Worm (Caenorhabditis elegans) whole organism, L4 larva: ENCODE results near the gene lmp-2.

ENCODE experiments used
- T20F7.1 ChIP-seq: fragments of 200-800 bp; sonication (Bioruptor generic); optimal IDR thresholded peaks from 2 replicates; lab custom pipeline; 2018; ENCODE audit warnings: mild to moderate bottlenecking, missing genetic modification characterization, missing compliant biosample characterization
- T26A8.4 ChIP-seq: fragments of 200-800 bp; sonication (Bioruptor generic); IDR thresholded peaks from 2 replicates; pipeline ENCODE4 v1.3.6; 2022; ENCODE audit warnings: missing genetic modification characterization, missing compliant biosample characterization
- Y5F2A.4 ChIP-seq: fragments of 200-800 bp; sonication (Bioruptor generic); optimal IDR thresholded peaks from 2 replicates; lab custom pipeline; 2018; ENCODE audit warnings: mild to moderate bottlenecking, missing genetic modification characterization, missing compliant biosample characterization
- Y75B8A.6 ChIP-seq: fragments of 200-800 bp; sonication (Bioruptor generic); IDR thresholded peaks from 2 replicates; pipeline ENCODE4 v1.3.6; 2022; ENCODE audit warnings: missing genetic modification reagents, missing genetic modification characterization, missing compliant biosample characterization
- ZK337.2 ChIP-seq: fragments of 200-800 bp; sonication (Bioruptor generic); IDR thresholded peaks from 2 replicates; pipeline ENCODE4 v1.3.6; 2022; ENCODE audit warnings: missing genetic modification reagents, missing genetic modification characterization, missing compliant biosample characterization
- aha-1 ChIP-seq: fragments of 150-350 bp; peaks from one replicate; lab custom pipeline; 2014; ENCODE audit warnings: missing biosample characterization, missing genetic modification characterization
- ama-1 ChIP-seq: fragments of 150-350 bp; optimal IDR thresholded peaks from 2 replicates; lab custom pipeline; 2014; ENCODE audit warnings: inconsistent platforms, mixed read lengths
- arid-1 ChIP-seq: fragments of 200-800 bp; sonication (Bioruptor generic); conservative IDR thresholded peaks from 2 replicates; pipeline ENCODE4 v1.3.6; 2022; ENCODE audit warnings: missing genetic modification reagents, missing genetic modification characterization, missing compliant biosample characterization
- ceh-20 ChIP-seq: fragments of 200-800 bp; sonication (Bioruptor generic); IDR thresholded peaks from 2 replicates; pipeline ENCODE4 v1.3.6; 2022; ENCODE audit warnings: missing genetic modification reagents, missing genetic modification characterization, missing compliant biosample characterization
- ceh-44 ChIP-seq: fragments of 200-800 bp; sonication (Bioruptor generic); IDR thresholded peaks from 2 replicates; pipeline ENCODE4 v1.3.6; 2022; ENCODE audit warnings: missing genetic modification reagents, missing genetic modification characterization, missing compliant biosample characterization
- ctbp-1 ChIP-seq: fragments of 200-800 bp; sonication (Bioruptor generic); IDR thresholded peaks from 2 replicates; pipeline ENCODE4 v1.3.6; 2022; ENCODE audit warnings: missing genetic modification reagents, missing genetic modification characterization, missing compliant biosample characterization
- dmd-6 ChIP-seq: fragments of 200-800 bp; sonication (Bioruptor generic); IDR thresholded peaks from 2 replicates; pipeline ENCODE4 v1.3.6; 2022; ENCODE audit warnings: missing genetic modification reagents, missing genetic modification characterization, missing compliant biosample characterization
- dmd-9 ChIP-seq: fragments of 200-800 bp; sonication (Bioruptor generic); IDR thresholded peaks from 2 replicates; pipeline ENCODE4 v1.3.6; 2022; ENCODE audit warnings: missing genetic modification reagents, missing genetic modification characterization, missing compliant biosample characterization
- dpl-1 ChIP-seq: fragments of 150-350 bp; optimal IDR thresholded peaks from 2 replicates; lab custom pipeline; 2014; ENCODE audit warnings: missing biosample characterization, missing genetic modification reagents, missing genetic modification characterization
- egl-43 ChIP-seq: fragments of 200-800 bp; sonication (Bioruptor generic); IDR thresholded peaks from 2 replicates; pipeline ENCODE4 v1.3.6; 2022; ENCODE audit warnings: missing genetic modification reagents, missing genetic modification characterization, missing compliant biosample characterization
- hlh-11 ChIP-seq: fragments of 200-800 bp; sonication (Bioruptor generic); optimal IDR thresholded peaks from 2 replicates; lab custom pipeline; 2018; ENCODE audit warnings: mild to moderate bottlenecking, missing genetic modification characterization, missing compliant biosample characterization
- hlh-30 ChIP-seq: sonication (generic microtip); optimal IDR thresholded peaks from 2 replicates; lab custom pipeline; 2017; ENCODE audit warnings: antibody characterized with exemption, mild to moderate bottlenecking, missing genetic modification characterization, missing compliant biosample characterization; ENCODE audit not compliant: insufficient read depth
- hmg-1.1 ChIP-seq: fragments of 200-800 bp; sonication (Bioruptor generic); IDR thresholded peaks from 2 replicates; pipeline ENCODE4 v1.3.6; 2022; ENCODE audit warnings: missing genetic modification reagents, missing genetic modification characterization, missing compliant biosample characterization
- lin-13 ChIP-seq: fragments of 150-350 bp; optimal IDR thresholded peaks from 2 replicates; lab custom pipeline; 2014; ENCODE audit warnings: missing biosample characterization, missing genetic modification reagents, missing genetic modification characterization
- lsy-2 ChIP-seq, 2 experiments: fragments of 150-350 bp in 1 of 2; sonication (generic microtip) in 1 of 2; optimal IDR thresholded peaks; 2 replicates each; lab custom pipeline; 2014 to 2017; ENCODE audit warnings: missing biosample characterization in 2 of 2, missing genetic modification characterization in 2 of 2
- madf-5 ChIP-seq, 2 experiments: fragments of 200-800 bp; sonication (Bioruptor generic); IDR thresholded peaks; 2 replicates each; pipeline ENCODE4 v1.3.6; 2022; ENCODE audit warnings: missing compliant biosample characterization in 2 of 2, missing genetic modification characterization in 2 of 2
- mdt-29 ChIP-seq: fragments of 200-800 bp; sonication (Bioruptor generic); IDR thresholded peaks from 2 replicates; pipeline ENCODE4 v1.3.6; 2022; ENCODE audit warnings: missing genetic modification reagents, missing genetic modification characterization, missing compliant biosample characterization
- mep-1 ChIP-seq: fragments of 150-350 bp; sonication (generic microtip); optimal IDR thresholded peaks from 3 replicates; lab custom pipeline; 2014; ENCODE audit warnings: missing biosample characterization, missing genetic modification characterization
- mes-2 ChIP-seq: sonication (generic microtip); optimal IDR thresholded peaks from 2 replicates; lab custom pipeline; 2016; ENCODE audit warnings: missing genotype, mild to moderate bottlenecking, missing genetic modification characterization, missing compliant biosample characterization; ENCODE audit not compliant: poor library complexity, severe bottlenecking
- mxl-2 ChIP-seq: fragments of 200-800 bp; sonication (Bioruptor generic); conservative IDR thresholded peaks from 2 replicates; pipeline ENCODE4 v1.3.6; 2022; ENCODE audit warnings: missing genetic modification reagents, missing genetic modification characterization, missing compliant biosample characterization
- mxl-3 ChIP-seq: fragments of 200-800 bp; sonication (Bioruptor generic); optimal IDR thresholded peaks from 2 replicates; lab custom pipeline; 2018; ENCODE audit warnings: mild to moderate bottlenecking, missing genetic modification characterization, missing compliant biosample characterization
- nhr-10 ChIP-seq: fragments of 150-350 bp; optimal IDR thresholded peaks from 2 replicates; lab custom pipeline; 2014; ENCODE audit warnings: missing biosample characterization, missing genetic modification characterization
- nhr-111 ChIP-seq: fragments of 200-800 bp; sonication (Bioruptor generic); optimal IDR thresholded peaks from 2 replicates; lab custom pipeline; 2018; ENCODE audit warnings: mild to moderate bottlenecking, missing genetic modification characterization, missing compliant biosample characterization
- nhr-25 ChIP-seq: sonication (generic microtip); optimal IDR thresholded peaks from 2 replicates; lab custom pipeline; 2017; ENCODE audit warnings: missing genetic modification characterization, mild to moderate bottlenecking, missing compliant biosample characterization, antibody characterized with exemption, moderate library complexity, borderline replicate concordance; ENCODE audit not compliant: insufficient read depth
- nhr-42 ChIP-seq: fragments of 200-800 bp; sonication (Bioruptor generic); IDR thresholded peaks from 2 replicates; pipeline ENCODE4 v1.3.6; 2022; ENCODE audit warnings: missing genetic modification characterization, missing compliant biosample characterization
- nhr-48 ChIP-seq: sonication (generic microtip); optimal IDR thresholded peaks from 2 replicates; lab custom pipeline; 2016; ENCODE audit warnings: mild to moderate bottlenecking, missing genetic modification characterization, missing compliant biosample characterization
- nhr-77 ChIP-seq: fragments of 150-350 bp; optimal IDR thresholded peaks from 2 replicates; lab custom pipeline; 2014; ENCODE audit warnings: missing biosample characterization, missing genetic modification characterization
- php-3 ChIP-seq: fragments of 200-800 bp; sonication (Bioruptor generic); IDR thresholded peaks from 2 replicates; pipeline ENCODE4 v1.3.6; 2022; ENCODE audit warnings: missing genetic modification reagents, missing genetic modification characterization, missing compliant biosample characterization
- sdz-12 ChIP-seq: fragments of 200-800 bp; sonication (Bioruptor generic); optimal IDR thresholded peaks from 2 replicates; lab custom pipeline; 2018; ENCODE audit warnings: mild to moderate bottlenecking, missing genetic modification characterization, missing compliant biosample characterization
- set-16 ChIP-seq: fragments of 200-800 bp; sonication (Bioruptor generic); IDR thresholded peaks from 2 replicates; pipeline ENCODE4 v1.3.6; 2022; ENCODE audit warnings: missing genetic modification reagents, missing genetic modification characterization, missing compliant biosample characterization
- skn-1 ChIP-seq: fragments of 150-350 bp; optimal IDR thresholded peaks from 2 replicates; lab custom pipeline; 2014; ENCODE audit warnings: missing biosample characterization, missing genetic modification characterization
- spr-3 ChIP-seq: fragments of 200-800 bp; sonication (Bioruptor generic); optimal IDR thresholded peaks from 2 replicates; lab custom pipeline; 2018; ENCODE audit warnings: mild to moderate bottlenecking, missing genetic modification characterization, missing compliant biosample characterization
- unc-130 ChIP-seq: sonication (generic microtip); optimal IDR thresholded peaks from 2 replicates; lab custom pipeline; 2016; ENCODE audit warnings: missing genetic modification reagents, missing genetic modification characterization, missing compliant biosample characterization
- unc-62 ChIP-seq, 3 experiments: fragments of 150-350 bp in 1 of 3; sonication (generic microtip); optimal IDR thresholded peaks in 2 of 3; peaks in 1 of 3; 1 replicate in 1 of 3; 2 replicates in 2 of 3; lab custom pipeline; 2014 to 2017; ENCODE audit warnings: missing biosample characterization in 3 of 3, missing genetic modification characterization in 3 of 3, missing genetic modification reagents in 3 of 3, missing genotype in 1 of 3
- zag-1 ChIP-seq: fragments of 150-350 bp; optimal IDR thresholded peaks from 2 replicates; lab custom pipeline; 2014; ENCODE audit warnings: missing biosample characterization, missing genetic modification characterization
- zfp-3 ChIP-seq: fragments of 200-800 bp; sonication (Bioruptor generic); conservative IDR thresholded peaks from 2 replicates; pipeline ENCODE4 v1.3.6; 2022; ENCODE audit warnings: missing genetic modification reagents, missing genetic modification characterization, missing compliant biosample characterization
- ztf-11 ChIP-seq: fragments of 150-350 bp; optimal IDR thresholded peaks from 2 replicates; lab custom pipeline; 2014; ENCODE audit warnings: missing biosample characterization, missing genetic modification characterization

Gene lmp-2

ce11 chrX:1085000-1085399, 40.4 kb upstream of the lmp-2 start:
- TF ChIP-seq unc-62 (GFP tag; optimal IDR thresholded peaks at IDR 0.05 in 1 of 2; lab: Kevin White, UChicago): peak in 1 of 2 experiments; percentile 96
- no peak for TF ChIP-seq unc-62 (tag; optimal IDR thresholded peaks at IDR 0.05; lab: Kevin White, UChicago)
- peak; percentile 6 for TF ChIP-seq aha-1 (tag; lab: Kevin White, UChicago)
- TF ChIP-seq mes-2 (tag; lab: Kevin White, UChicago): no peak

ce11 chrX:1086406-1086897, 39.0 kb upstream of the lmp-2 start:
- TF ChIP-seq php-3 (GFP tag; lab: Robert Waterston, UW) (no peak), unc-62 (GFP tag; optimal IDR thresholded peaks at IDR 0.05 in 1 of 2; lab: Kevin White, UChicago) (peak in 1 of 2 experiments; percentile 10), unc-62 (tag; optimal IDR thresholded peaks at IDR 0.05; lab: Kevin White, UChicago) (no peak), zfp-3 (GFP tag; lab: Robert Waterston, UW) (no peak), mep-1 (peak; percentile 13), lsy-2 (tag; optimal IDR thresholded peaks at IDR 0.05; lab: Kevin White, UChicago) (peak in 1 of 2 experiments; percentile 21)
- TF ChIP-seq, all 104 proteins: peak for 3

- TF ChIP-seq unc-62 (GFP tag; optimal IDR thresholded peaks at IDR 0.05 in 1 of 2; lab: Kevin White, UChicago) (peak in 1 of 2 experiments; percentile 34), unc-62 (tag; optimal IDR thresholded peaks at IDR 0.05; lab: Kevin White, UChicago) (no peak), ztf-11 (tag; lab: Kevin White, UChicago) (no peak), dpl-1 (GFP tag; lab: Kevin White, UChicago) (no peak), lin-13 (no peak), mxl-2 (GFP tag; lab: Robert Waterston, UW) (no peak)
Measured at ce11 chrX:1088048-1088447, 37.4 kb upstream of the lmp-2 start, which contains the start of gene rei-2. Gene rei-2 (minus strand): TSS chrX:1088148.

- 0 out of 2 replicates have a peak, but pooled peaks have one; percentile 31 for TF ChIP-seq dmd-9 (GFP tag; lab: Robert Waterston, UW)
- peak; percentile 48; the same call in 1 of the 2 replicates for TF ChIP-seq egl-43 (GFP tag; lab: Robert Waterston, UW)
- TF ChIP-seq hmg-1.1 (GFP tag; lab: Robert Waterston, UW): no peak
- no peak for TF ChIP-seq skn-1 (tag; lab: Kevin White, UChicago)
- no peak for TF ChIP-seq nhr-48 (tag; lab: Kevin White, UChicago)
- TF ChIP-seq spr-3: no peak
- TF ChIP-seq set-16 (GFP tag; lab: Robert Waterston, UW): no peak
- no peak for TF ChIP-seq T20F7.1 (GFP tag; lab: Kevin White, UChicago)
- no peak for TF ChIP-seq mdt-29 (GFP tag; lab: Robert Waterston, UW)
- 0 out of 4 replicates have a peak, but pooled peaks of 1 of the 2 experiments have one; percentile 23 for TF ChIP-seq madf-5 (GFP tag; IDR thresholded peaks at IDR 0.05; lab: Robert Waterston, UW)
- no peak for TF ChIP-seq dmd-6 (GFP tag; lab: Robert Waterston, UW)
- TF ChIP-seq zag-1 (tag; lab: Kevin White, UChicago): no peak
- TF ChIP-seq aha-1 (tag; lab: Kevin White, UChicago): peak; percentile 81
- no peak for TF ChIP-seq arid-1 (GFP tag; lab: Robert Waterston, UW)
- 0 out of 2 replicates have a peak, but pooled peaks have one; percentile 22 for TF ChIP-seq mxl-2 (GFP tag; lab: Robert Waterston, UW)
- no peak for TF ChIP-seq Y5F2A.4 (GFP tag; lab: Kevin White, UChicago)
- no peak for TF ChIP-seq hlh-11 (tag; lab: Kevin White, UChicago)
- TF ChIP-seq ceh-44: 0 out of 2 replicates have a peak, but pooled peaks have one; percentile 30
- no peak for TF ChIP-seq zfp-3 (GFP tag; lab: Robert Waterston, UW)
- TF ChIP-seq ZK337.2 (GFP tag; lab: Robert Waterston, UW): no peak
- TF ChIP-seq lin-13: no peak
- no peak for TF ChIP-seq ctbp-1
- TF ChIP-seq T26A8.4 (GFP tag; lab: Robert Waterston, UW): no peak
- TF ChIP-seq ama-1 (lab: Kevin White, UChicago): no peak
- no peak for TF ChIP-seq nhr-77 (tag; lab: Kevin White, UChicago)
- TF ChIP-seq Y75B8A.6: no peak
- TF ChIP-seq nhr-10 (tag; lab: Kevin White, UChicago): no peak
- TF ChIP-seq nhr-42 (GFP tag; lab: Robert Waterston, UW): no peak
- 0 out of 2 replicates have a peak, but pooled peaks have one; percentile 26 for TF ChIP-seq ceh-20
- TF ChIP-seq nhr-111: no peak
- TF ChIP-seq unc-130 (GFP tag; lab: Kevin White, UChicago): no peak
- TF ChIP-seq nhr-25 (tag; lab: Kevin White, UChicago): no peak
- TF ChIP-seq mxl-3 (GFP tag; lab: Kevin White, UChicago): no peak
- no peak for TF ChIP-seq hlh-30 (tag; lab: Kevin White, UChicago)
- TF ChIP-seq sdz-12 (GFP tag; lab: Kevin White, UChicago): no peak
Measured at ce11 chrX:1089133-1089532, 36.3 kb upstream of the lmp-2 start.
